Worm (Caenorhabditis elegans) whole organism, late embryonic: ENCODE data around the gene ins-10.

ENCODE experiments used
- C08G9.2 ChIP-seq: sonication (generic microtip); optimal IDR thresholded peaks from 2 replicates; lab custom pipeline; 2016; ENCODE audit warnings: mild to moderate bottlenecking, missing genetic modification characterization, moderate library complexity, missing compliant biosample characterization
- C38D4.7 ChIP-seq: fragments of 200-800 bp; sonication (Bioruptor generic); optimal IDR thresholded peaks from 2 replicates; lab custom pipeline; 2018; ENCODE audit warnings: mild to moderate bottlenecking, missing genetic modification characterization, moderate library complexity, missing compliant biosample characterization
- F13H6.1 ChIP-seq: sonication (generic microtip); optimal IDR thresholded peaks from 2 replicates; lab custom pipeline; 2016; ENCODE audit warnings: missing genetic modification characterization, missing compliant biosample characterization
- T23F11.4 ChIP-seq: fragments of 200-800 bp; sonication (Bioruptor generic); optimal IDR thresholded peaks from 2 replicates; lab custom pipeline; 2018; ENCODE audit warnings: mild to moderate bottlenecking, missing genetic modification characterization, missing compliant biosample characterization
- ahr-1 ChIP-seq: sonication (generic microtip); optimal IDR thresholded peaks from 2 replicates; lab custom pipeline; 2016; ENCODE audit warnings: missing genetic modification characterization, missing compliant biosample characterization
- ama-1 ChIP-seq: fragments of 150-350 bp; optimal IDR thresholded peaks from 2 replicates; lab custom pipeline; 2014
- ceh-14 ChIP-seq: sonication (generic microtip); optimal IDR thresholded peaks from 2 replicates; lab custom pipeline; 2016; ENCODE audit warnings: missing genotype, missing genetic modification characterization, missing compliant biosample characterization
- ceh-18 ChIP-seq: sonication (generic microtip); optimal IDR thresholded peaks from 2 replicates; lab custom pipeline; 2016; ENCODE audit warnings: missing genetic modification characterization, missing compliant biosample characterization
- ceh-24 ChIP-seq: sonication (generic microtip); optimal IDR thresholded peaks from 2 replicates; lab custom pipeline; 2016; ENCODE audit warnings: mild to moderate bottlenecking, missing genetic modification characterization, missing compliant biosample characterization
- ceh-30 ChIP-seq: fragments of 150-350 bp; optimal IDR thresholded peaks from 2 replicates; lab custom pipeline; 2014; ENCODE audit warnings: missing biosample characterization, missing genetic modification characterization
- ceh-31 ChIP-seq: sonication (generic microtip); optimal IDR thresholded peaks from 2 replicates; lab custom pipeline; 2016; ENCODE audit warnings: missing genetic modification characterization, missing compliant biosample characterization
- ceh-34 ChIP-seq: sonication (generic microtip); optimal IDR thresholded peaks from 2 replicates; lab custom pipeline; 2016; ENCODE audit warnings: mild to moderate bottlenecking, missing genetic modification characterization, missing compliant biosample characterization
- ceh-45 ChIP-seq: fragments of 200-800 bp; sonication (Bioruptor generic); IDR thresholded peaks from 2 replicates; pipeline ENCODE4 v1.3.6; 2022; ENCODE audit warnings: missing genetic modification reagents, missing genetic modification characterization, missing compliant biosample characterization
- ceh-48 ChIP-seq: sonication (generic microtip); optimal IDR thresholded peaks from 2 replicates; lab custom pipeline; 2016; ENCODE audit warnings: missing genetic modification characterization, inconsistent platforms, missing compliant biosample characterization
- elt-2 ChIP-seq: sonication (generic microtip); optimal IDR thresholded peaks from 2 replicates; lab custom pipeline; 2016; ENCODE audit warnings: missing genetic modification reagents, missing genetic modification characterization, missing compliant biosample characterization
- fax-1 ChIP-seq: sonication (generic microtip); optimal IDR thresholded peaks from 2 replicates; lab custom pipeline; 2016; ENCODE audit warnings: missing genotype, missing genetic modification characterization, missing compliant biosample characterization
- fkh-10 ChIP-seq: fragments of 150-350 bp; optimal IDR thresholded peaks from 2 replicates; lab custom pipeline; 2014; ENCODE audit warnings: missing biosample characterization, missing genetic modification reagents, missing genetic modification characterization
- hlh-30 ChIP-seq: sonication (generic microtip); optimal IDR thresholded peaks from 2 replicates; lab custom pipeline; 2017; ENCODE audit warnings: antibody characterized with exemption, missing genetic modification characterization, missing compliant biosample characterization; ENCODE audit not compliant: insufficient read depth
- hlh-6 ChIP-seq: sonication (generic microtip); optimal IDR thresholded peaks from 2 replicates; lab custom pipeline; 2016; ENCODE audit warnings: missing genotype, missing genetic modification characterization, missing compliant biosample characterization
- hlh-8 ChIP-seq: sonication (generic microtip); optimal IDR thresholded peaks from 2 replicates; lab custom pipeline; 2016; ENCODE audit warnings: missing genotype, missing genetic modification characterization, missing compliant biosample characterization
- lim-6 ChIP-seq: sonication (generic microtip); optimal IDR thresholded peaks from 2 replicates; lab custom pipeline; 2016; ENCODE audit warnings: missing genetic modification characterization, missing compliant biosample characterization
- madf-2 ChIP-seq: sonication (generic microtip); optimal IDR thresholded peaks from 2 replicates; lab custom pipeline; 2017; ENCODE audit warnings: missing genetic modification characterization, missing compliant biosample characterization
- nfya-1 ChIP-seq: sonication (generic microtip); optimal IDR thresholded peaks from 2 replicates; lab custom pipeline; 2017; ENCODE audit warnings: missing genetic modification characterization, mild to moderate bottlenecking, missing compliant biosample characterization, antibody characterized with exemption, moderate library complexity
- odd-2 ChIP-seq: sonication (generic microtip); optimal IDR thresholded peaks from 2 replicates; lab custom pipeline; 2017; ENCODE audit warnings: antibody characterized with exemption, mild to moderate bottlenecking, missing genetic modification characterization, missing compliant biosample characterization
- pat-9 ChIP-seq: fragments of 200-800 bp; sonication (Bioruptor generic); optimal IDR thresholded peaks from 2 replicates; lab custom pipeline; 2018; ENCODE audit warnings: mild to moderate bottlenecking, missing genetic modification characterization, moderate library complexity, missing compliant biosample characterization
- pros-1 ChIP-seq: fragments of 150-350 bp; optimal IDR thresholded peaks from 2 replicates; lab custom pipeline; 2014; ENCODE audit warnings: missing biosample characterization, missing genetic modification reagents, missing genetic modification characterization
- ref-2 ChIP-seq: sonication (generic microtip); optimal IDR thresholded peaks from 2 replicates; lab custom pipeline; 2016; ENCODE audit warnings: missing genetic modification characterization, missing compliant biosample characterization
- rnt-1 ChIP-seq: sonication (generic microtip); optimal IDR thresholded peaks from 2 replicates; lab custom pipeline; 2016; ENCODE audit warnings: missing genetic modification characterization, missing compliant biosample characterization
- tbx-2 ChIP-seq: sonication (generic microtip); optimal IDR thresholded peaks from 2 replicates; lab custom pipeline; 2016; ENCODE audit warnings: missing genetic modification characterization, missing compliant biosample characterization
- ttx-3 ChIP-seq: sonication (generic microtip); optimal IDR thresholded peaks from 2 replicates; lab custom pipeline; 2016; ENCODE audit warnings: missing genetic modification reagents, missing genetic modification characterization, missing compliant biosample characterization
- unc-42 ChIP-seq: sonication (generic microtip); optimal IDR thresholded peaks from 2 replicates; lab custom pipeline; 2016; ENCODE audit warnings: missing genotype, missing genetic modification characterization, missing compliant biosample characterization
- unc-55 ChIP-seq: sonication (generic microtip); optimal IDR thresholded peaks from 2 replicates; lab custom pipeline; 2017; ENCODE audit warnings: missing biosample characterization, missing genetic modification reagents, missing genetic modification characterization
- unc-86 ChIP-seq: sonication (generic microtip); optimal IDR thresholded peaks from 2 replicates; lab custom pipeline; 2016; ENCODE audit warnings: missing genetic modification characterization, missing compliant biosample characterization
- zip-5 ChIP-seq: sonication (generic microtip); optimal IDR thresholded peaks from 2 replicates; lab custom pipeline; 2016; ENCODE audit warnings: missing genetic modification characterization, missing compliant biosample characterization
- ztf-16 ChIP-seq: sonication (generic microtip); optimal IDR thresholded peaks from 2 replicates; lab custom pipeline; 2017; ENCODE audit warnings: missing genetic modification characterization, missing compliant biosample characterization

ins-10 gene

DNA sequence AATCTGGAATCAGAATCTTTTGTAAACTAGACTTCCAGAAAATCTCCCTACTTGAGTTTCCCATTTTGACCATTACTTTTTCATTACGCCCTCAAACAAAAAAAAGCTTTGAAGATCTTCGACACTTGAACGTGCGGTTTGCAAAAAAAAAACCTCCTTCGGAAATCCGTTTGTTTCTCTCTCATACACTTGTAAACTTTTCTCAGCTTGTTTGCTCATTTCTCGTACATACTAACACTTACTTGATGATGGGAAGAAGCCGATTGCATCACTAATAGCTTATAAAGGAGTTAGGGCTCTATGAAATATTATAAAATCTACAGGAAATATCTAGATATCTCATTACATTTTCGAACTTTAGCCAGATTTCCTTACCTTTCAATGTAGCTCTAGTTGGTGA, 31.8 kb upstream of the ins-10 start:
- TF ChIP-seq pat-9 (no peak), hlh-30 (no peak), ztf-16 (tag; lab: Kevin White, UChicago) (no peak), ahr-1 (tag; lab: Kevin White, UChicago) (no peak), C08G9.2 (tag; lab: Kevin White, UChicago) (no peak), fax-1 (tag; lab: Kevin White, UChicago) (no peak), ttx-3 (tag; lab: Kevin White, UChicago) (no peak), ama-1 (lab: Kevin White, UChicago) (no peak), odd-2 (tag; lab: Kevin White, UChicago) (no peak), C38D4.7 (no peak), ceh-14 (tag; lab: Kevin White, UChicago) (no peak), zip-5 (no peak), fkh-10 (no peak)
- TF ChIP-seq, all 69 proteins: peak for 0

DNA sequence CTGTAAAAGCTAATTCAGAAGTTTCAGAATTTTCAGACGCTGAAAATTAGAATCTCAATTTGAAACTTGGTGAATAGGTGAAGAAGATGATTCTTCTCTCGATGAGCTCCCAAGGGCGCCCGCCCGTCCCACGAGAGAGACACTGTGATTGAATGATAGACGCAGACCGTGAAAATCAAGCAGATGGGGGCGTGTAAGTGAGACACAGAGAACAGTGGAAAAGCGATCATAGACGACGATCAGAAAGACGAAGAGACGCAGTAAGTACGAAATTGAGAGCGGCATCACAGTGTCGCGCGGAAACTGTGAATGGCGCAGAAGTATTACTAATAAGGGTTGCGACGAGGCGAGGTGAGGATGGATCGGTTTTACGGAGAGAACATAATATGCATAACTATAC, 31.3 kb upstream of the ins-10 start:
- TF ChIP-seq C08G9.2 (tag; lab: Kevin White, UChicago) (peak; percentile 39), ref-2 (tag; lab: Kevin White, UChicago) (no peak), rnt-1 (tag; lab: Kevin White, UChicago) (peak; percentile 22), tbx-2 (tag; lab: Kevin White, UChicago) (peak; percentile 44), nfya-1 (peak; percentile 11), F13H6.1 (tag; lab: Kevin White, UChicago) (no peak), unc-55 (peak; percentile 3), ceh-34 (tag; lab: Kevin White, UChicago) (peak; percentile 50), ceh-18 (tag; lab: Kevin White, UChicago) (peak; percentile 28), unc-42 (tag; lab: Kevin White, UChicago) (no peak), madf-2 (tag; lab: Kevin White, UChicago) (no peak), ceh-45 (GFP tag; lab: Robert Waterston, UW) (no peak), T23F11.4 (GFP tag; lab: Kevin White, UChicago) (no peak), pros-1 (no peak), ceh-48 (tag; lab: Kevin White, UChicago) (no peak), ceh-31 (peak; percentile 24), unc-86 (tag; lab: Kevin White, UChicago) (no peak)

DNA sequence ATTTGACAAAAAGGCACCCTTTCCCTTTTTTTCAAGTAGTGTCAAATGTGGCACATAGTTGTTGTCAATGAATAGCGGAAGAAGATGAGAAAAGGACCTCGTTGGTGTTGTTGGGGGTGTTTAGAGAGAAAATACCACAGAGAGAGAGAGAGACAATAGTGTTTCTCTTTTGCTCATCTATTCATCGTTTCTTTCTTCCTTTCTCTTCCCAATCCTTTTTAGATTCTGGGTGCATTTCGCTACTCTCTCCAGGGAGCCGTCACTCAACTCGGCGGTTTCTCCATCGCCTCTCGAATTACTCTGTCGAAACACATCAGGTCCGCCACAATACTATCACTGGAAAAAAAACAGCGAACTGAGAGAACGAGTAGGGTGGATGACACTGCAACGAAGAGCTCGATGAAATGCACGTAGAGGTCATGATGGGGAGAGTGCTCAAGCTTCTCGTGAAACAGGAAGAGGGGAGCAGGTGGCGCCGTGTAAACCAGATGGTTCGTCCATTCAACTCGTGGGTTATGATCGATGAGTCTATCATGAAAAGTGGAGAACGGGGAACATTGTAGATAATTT, 30.1 kb upstream of the ins-10 start:
- TF ChIP-seq hlh-8 (tag; lab: Kevin White, UChicago) (peak; percentile 21), C38D4.7 (no peak), unc-42 (tag; lab: Kevin White, UChicago) (peak; percentile 13)

DNA sequence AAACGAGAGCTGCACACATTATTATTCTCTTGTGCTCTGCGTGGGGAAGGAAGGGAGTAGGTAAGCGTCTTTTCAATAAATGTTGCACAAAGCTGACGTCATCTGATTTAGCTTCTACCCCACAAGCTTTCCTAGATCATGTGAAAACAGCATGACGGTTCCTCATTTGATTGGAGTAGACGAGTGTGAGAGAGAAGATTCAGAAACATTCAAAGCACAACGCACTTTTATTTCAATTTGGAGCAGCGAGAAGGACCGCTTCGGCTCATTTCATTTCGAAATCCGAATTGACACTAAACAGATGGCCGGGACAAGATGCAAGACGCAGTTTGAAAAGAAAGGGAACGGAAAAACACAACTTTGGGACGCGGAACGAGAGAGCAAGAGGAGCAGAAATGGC, 29.4 kb upstream of the ins-10 start:
- TF ChIP-seq unc-42 (tag; lab: Kevin White, UChicago) (peak; percentile 28), hlh-6 (tag; lab: Kevin White, UChicago) (no peak)

DNA sequence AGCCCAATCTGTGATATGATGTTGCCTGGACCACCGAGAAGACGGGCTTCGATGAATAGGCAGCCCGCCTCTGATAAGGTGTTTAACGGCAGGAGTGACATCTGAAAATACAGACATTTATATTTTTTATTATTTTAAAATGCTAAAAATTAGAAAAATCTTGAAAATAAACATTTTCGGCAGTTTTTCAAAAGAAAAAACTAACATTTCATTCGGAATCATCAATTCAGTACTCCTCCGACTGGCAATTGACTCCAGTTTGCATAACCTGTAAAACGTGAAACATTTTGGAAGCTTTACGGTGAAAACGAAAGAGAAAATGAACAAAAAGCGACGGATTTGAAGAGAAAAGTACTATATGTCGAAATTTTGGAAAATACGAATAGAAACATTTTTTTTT, 27.9 kb upstream of the ins-10 start, which contains the start of gene ric-7:
Gene ric-7 (minus strand): TSS at position 101 of the 400 bp plus-strand sequence.
- no peak for TF ChIP-seq ceh-30
- TF ChIP-seq elt-2 (tag; lab: Kevin White, UChicago), result no peak
- no peak for TF ChIP-seq ttx-3 (tag; lab: Kevin White, UChicago)
- TF ChIP-seq fkh-10, result no peak
- TF ChIP-seq rnt-1 (tag; lab: Kevin White, UChicago), result no peak
- TF ChIP-seq lim-6 (tag; lab: Kevin White, UChicago), result no peak
- TF ChIP-seq ceh-24 (tag; lab: Kevin White, UChicago), result no peak
